Fruit fly (Drosophila melanogaster): ENCODE data around the gene CG43783.

The CG43783 gene

dm6 chr3L:8956669-8957068 lies 2.6 kb upstream of the CG43783 start, which contains the start of gene mRpL12 (continued):
- TF ChIP-seq CG15601 (tag; optimal IDR thresholded peaks at IDR 0.05) (peak; percentile 73), CG12659 (GFP tag; optimal IDR thresholded peaks at IDR 0.05) (peak; percentile 7), CG16813 (GFP tag; IDR thresholded peaks at IDR 0.05; ENCODE audit: partially characterized antibody) (peak; percentile 30; the same call in 1 of the 3 replicates), CG3407 (GFP tag; optimal IDR thresholded peaks at IDR 0.05) (no peak), CG7928 (GFP tag; optimal IDR thresholded peaks at IDR 0.05) (peak; percentile 92), CG4617 (GFP tag; optimal IDR thresholded peaks at IDR 0.05; ENCODE audit: borderline replicate concordance) (peak; percentile 42), Oli (tag; optimal IDR thresholded peaks at IDR 0.05) (peak; percentile 24), Sry-δ (GFP tag; optimal IDR thresholded peaks at IDR 0.05) (peak; percentile 54), sug (tag; optimal IDR thresholded peaks at IDR 0.05) (no peak), jing (GFP tag; optimal IDR thresholded peaks at IDR 0.05) (no peak), fd64A (GFP tag; optimal IDR thresholded peaks at IDR 0.05) (no peak), fu2 (GFP tag; optimal IDR thresholded peaks at IDR 0.05) (no peak), Pdp1 (GFP tag; optimal IDR thresholded peaks at IDR 0.05) (peak in 1 of 2 experiments; percentile 98), Hr78 (GFP tag; optimal IDR thresholded peaks at IDR 0.05) (no peak), CG13296 (GFP tag; optimal IDR thresholded peaks at IDR 0.05) (no peak), CG6683 (GFP tag; optimal IDR thresholded peaks at IDR 0.05) (no peak), vnd (GFP tag; IDR thresholded peaks at IDR 0.05; ENCODE audit: partially characterized antibody) (no peak), CG30403 (GFP tag; optimal IDR thresholded peaks at IDR 0.05) (no peak), ro (GFP tag; IDR thresholded peaks at IDR 0.05) (no peak), CG14710 (tag; optimal IDR thresholded peaks at IDR 0.05) (peak; percentile 15), Ets97D (GFP tag; optimal IDR thresholded peaks at IDR 0.05) (peak; percentile 6), btn (GFP tag; optimal IDR thresholded peaks at IDR 0.05) (no peak), CG10462 (GFP tag; optimal IDR thresholded peaks at IDR 0.05) (no peak), HLH4C (GFP tag; IDR thresholded peaks at IDR 0.05; ENCODE audit: partially characterized antibody) (peak; percentile 50; the same call in 2 of the 3 replicates), CG1603 (tag; optimal IDR thresholded peaks at IDR 0.05) (peak; percentile 54), amos (GFP tag; IDR thresholded peaks at IDR 0.05; ENCODE audit: partially characterized antibody) (peak; percentile 25; the same call in 1 of the 2 replicates), usp (GFP tag; optimal IDR thresholded peaks at IDR 0.05) (no peak), CG42726 (GFP tag; IDR thresholded peaks at IDR 0.05; ENCODE audit: partially characterized antibody) (no peak), CG9215 (GFP tag; IDR thresholded peaks at IDR 0.05) (peak; percentile 99), Dll (GFP tag; IDR thresholded peaks at IDR 0.05; ENCODE audit: partially characterized antibody) (peak; percentile 52; the same call in 1 of the 4 replicates), CG9437 (GFP tag; optimal IDR thresholded peaks at IDR 0.05) (no peak), Fer1 (GFP tag; optimal IDR thresholded peaks at IDR 0.05) (no peak), Meics (GFP tag; optimal IDR thresholded peaks at IDR 0.05) (no peak), CG15514 (GFP tag; optimal IDR thresholded peaks at IDR 0.05) (peak; percentile 44), BEAF-32 (GFP tag; optimal IDR thresholded peaks at IDR 0.05) (peak; percentile 30), CG4424 (GFP tag; optimal IDR thresholded peaks at IDR 0.05) (peak; percentile 25), CG7963 (GFP tag; IDR thresholded peaks at IDR 0.05; ENCODE audit: partially characterized antibody) (peak; percentile 35; the same call in 1 of the 3 replicates), Dref (GFP tag; IDR thresholded peaks at IDR 0.05) (peak; percentile 83), nmo (GFP tag; optimal IDR thresholded peaks at IDR 0.05) (peak; percentile 2), lbe (GFP tag; optimal IDR thresholded peaks at IDR 0.05) (no peak), ranshi (GFP tag; IDR thresholded peaks at IDR 0.05) (no peak), CG2712 (tag; optimal IDR thresholded peaks at IDR 0.05) (peak; percentile 18), ab (GFP tag; optimal IDR thresholded peaks at IDR 0.05) (no peak), nerfin-2 (GFP tag; IDR thresholded peaks at IDR 0.05; ENCODE audit: partially characterized antibody) (peak; percentile 32; the same call in 1 of the 2 replicates), CG2116 (GFP tag; optimal IDR thresholded peaks at IDR 0.05) (peak; percentile 92), her (GFP tag; optimal IDR thresholded peaks at IDR 0.05) (no peak), Rfx (GFP tag; IDR thresholded peaks at IDR 0.05) (no peak), zen2 (GFP tag; IDR thresholded peaks at IDR 0.05; ENCODE audit: partially characterized antibody) (peak; percentile 55; the same call in 1 of the 3 replicates), Mrtf (GFP tag; IDR thresholded peaks at IDR 0.05) (no peak)

All from whole organism, embryonic.